Fruit fly (Drosophila melanogaster): ENCODE results near the gene CG14441.

Gene CG14441

dm6 chrX:6678635-6679501 is 20.4 kb upstream of the CG14441 start, which contains the start of gene ND-ASHI (continued):
- TF ChIP-seq en (GFP tag; optimal IDR thresholded peaks at IDR 0.05) (peak; percentile 74), fd3F (GFP tag; optimal IDR thresholded peaks at IDR 0.05) (peak; percentile 90), HLH54F (GFP tag; optimal IDR thresholded peaks at IDR 0.05) (peak; percentile 93), her (GFP tag; optimal IDR thresholded peaks at IDR 0.05) (peak; percentile 84), CG11560 (tag; IDR thresholded peaks at IDR 0.05) (peak; percentile 89), jumu (GFP tag; optimal IDR thresholded peaks at IDR 0.05) (peak; percentile 86), gem (tag; optimal IDR thresholded peaks at IDR 0.05) (peak; percentile 94), org-1 (GFP tag; optimal IDR thresholded peaks at IDR 0.05) (peak; percentile 93), insv (GFP tag; optimal IDR thresholded peaks at IDR 0.05) (peak; percentile 81 to 96), kah (GFP tag; optimal IDR thresholded peaks at IDR 0.05) (peak; percentile 56), CG14860 (GFP tag; IDR thresholded peaks at IDR 0.05; ENCODE audit: partially characterized antibody) (no peak), ap (GFP tag; IDR thresholded peaks at IDR 0.05) (peak; percentile 93), Trl (optimal IDR thresholded peaks at IDR 0.05) (no peak), Trl (GFP tag; optimal IDR thresholded peaks at IDR 0.05) (peak; percentile 90), CG11723 (GFP tag; optimal IDR thresholded peaks at IDR 0.05) (peak; percentile 90), CG11093 (GFP tag; IDR thresholded peaks at IDR 0.05) (peak; percentile 92), CG17612 (GFP tag; IDR thresholded peaks at IDR 0.05) (peak; percentile 92), CG10147 (GFP tag; optimal IDR thresholded peaks at IDR 0.05) (peak; percentile 96), sob (GFP tag; IDR thresholded peaks at IDR 0.05) (peak; percentile 97), grn (GFP tag; optimal IDR thresholded peaks at IDR 0.05) (peak; percentile 22), CG3995 (GFP tag; optimal IDR thresholded peaks at IDR 0.05) (peak; percentile 68), H15 (GFP tag; IDR thresholded peaks at IDR 0.05) (peak; percentile 90), CG32772 (GFP tag; IDR thresholded peaks at IDR 0.05) (peak; percentile 94), NFAT (GFP tag; IDR thresholded peaks at IDR 0.05) (peak; percentile 96), br (optimal IDR thresholded peaks at IDR 0.05) (no peak), sc (optimal IDR thresholded peaks at IDR 0.05) (no peak), sc (GFP tag; optimal IDR thresholded peaks at IDR 0.05) (peak; percentile 82), Hmr (GFP tag; optimal IDR thresholded peaks at IDR 0.05) (peak; percentile 98), Gsc (GFP tag; IDR thresholded peaks at IDR 0.05) (peak; percentile 84), CG18619 (GFP tag; optimal IDR thresholded peaks at IDR 0.05) (peak; percentile 93), ken (GFP tag; IDR thresholded peaks at IDR 0.05) (peak; percentile 95), bsh (GFP tag; optimal IDR thresholded peaks at IDR 0.05) (peak; percentile 93 to 94), vfl (GFP tag; optimal IDR thresholded peaks at IDR 0.05) (peak; percentile 93), Stat92E (GFP tag; optimal IDR thresholded peaks at IDR 0.05) (no peak), Antp (GFP tag; optimal IDR thresholded peaks at IDR 0.05) (peak; percentile 86), YL-1 (GFP tag; optimal IDR thresholded peaks at IDR 0.05) (peak; percentile 68), CG18599 (GFP tag; optimal IDR thresholded peaks at IDR 0.05) (peak; percentile 98), HLH3B (GFP tag; IDR thresholded peaks at IDR 0.05) (peak; percentile 95), CG12071 (GFP tag; optimal IDR thresholded peaks at IDR 0.05) (peak; percentile 97), so (GFP tag; IDR thresholded peaks at IDR 0.05) (peak; percentile 94), bowl (GFP tag; IDR thresholded peaks at IDR 0.05) (peak; percentile 81; the same call in 1 of the 2 replicates), CrebB (tag; optimal IDR thresholded peaks at IDR 0.05) (peak; percentile 95), CG6791 (GFP tag; IDR thresholded peaks at IDR 0.05; ENCODE audit: partially characterized antibody) (no peak), CG12155 (GFP tag; optimal IDR thresholded peaks at IDR 0.05) (peak; percentile 93), psq (GFP tag; optimal IDR thresholded peaks at IDR 0.05) (peak; percentile 69), CG13296 (GFP tag; optimal IDR thresholded peaks at IDR 0.05) (peak; percentile 95), Doc2 (GFP tag; IDR thresholded peaks at IDR 0.05) (peak; percentile 79), MTF-1 (GFP tag; optimal IDR thresholded peaks at IDR 0.05; ENCODE audit: borderline replicate concordance) (peak; percentile 89), CG17359 (tag; optimal IDR thresholded peaks at IDR 0.05) (peak; percentile 95), CG1602 (GFP tag; optimal IDR thresholded peaks at IDR 0.05) (peak; percentile 91)

All from whole organism, embryonic.